Fruit fly (Drosophila melanogaster): ENCODE measurements around the gene CG14451.

The CG14451 gene

dm6 chr3L:22742121-22742531 is 20.2 kb upstream of the CG14451 start (continued):
- no peak for TF ChIP-seq CG18476 (GFP tag; optimal IDR thresholded peaks at IDR 0.05)
- no peak for TF ChIP-seq Doc2 (GFP tag; IDR thresholded peaks at IDR 0.05)
- no peak for TF ChIP-seq Dip2 (GFP tag; IDR thresholded peaks at IDR 0.05)
- no peak for TF ChIP-seq Hr3 (GFP tag; optimal IDR thresholded peaks at IDR 0.05)
- no peak for TF ChIP-seq Scr (GFP tag; IDR thresholded peaks at IDR 0.05; ENCODE audit: partially characterized antibody)
- no peak for TF ChIP-seq CG13775 (GFP tag; optimal IDR thresholded peaks at IDR 0.05)
- 0 out of 3 replicates have a peak, but pooled peaks have one; percentile 29 for TF ChIP-seq Opbp (GFP tag; IDR thresholded peaks at IDR 0.05; ENCODE audit: partially characterized antibody)
- no peak for TF ChIP-seq yki (optimal IDR thresholded peaks at IDR 0.05)
- no peak for TF ChIP-seq Ada2b (GFP tag; IDR thresholded peaks at IDR 0.05)
- TF ChIP-seq pan (optimal IDR thresholded peaks at IDR 0.05): no peak
- TF ChIP-seq pan (GFP tag; optimal IDR thresholded peaks at IDR 0.05 in 1 of 2, IDR thresholded peaks at IDR 0.05 in 1 of 2): no peak
- no peak for TF ChIP-seq Deaf1 (tag; optimal IDR thresholded peaks at IDR 0.05)
- no peak for TF ChIP-seq HLH4C (GFP tag; IDR thresholded peaks at IDR 0.05; ENCODE audit: partially characterized antibody)
- no peak for TF ChIP-seq CG2875 (GFP tag; optimal IDR thresholded peaks at IDR 0.05)
- 0 out of 2 replicates have a peak, but pooled peaks have one; percentile 6 for TF ChIP-seq bbx (GFP tag; IDR thresholded peaks at IDR 0.05; ENCODE audit: partially characterized antibody)
- TF ChIP-seq CG6654 (GFP tag; optimal IDR thresholded peaks at IDR 0.05): no peak
- no peak for TF ChIP-seq jigr1 (GFP tag; IDR thresholded peaks at IDR 0.05)
- no peak for TF ChIP-seq ranshi (GFP tag; IDR thresholded peaks at IDR 0.05)
- no peak for TF ChIP-seq B-H2 (GFP tag; optimal IDR thresholded peaks at IDR 0.05)
- no peak for TF ChIP-seq zf30C (GFP tag; optimal IDR thresholded peaks at IDR 0.05)
- TF ChIP-seq vvl (GFP tag; IDR thresholded peaks at IDR 0.05): no peak
- TF ChIP-seq HLH54F (GFP tag; optimal IDR thresholded peaks at IDR 0.05): no peak
- peak; percentile 7 for TF ChIP-seq Med (GFP tag)
- TF ChIP-seq tx (GFP tag; optimal IDR thresholded peaks at IDR 0.05): no peak
- no peak for TF ChIP-seq Gsc (GFP tag; IDR thresholded peaks at IDR 0.05)
- no peak for TF ChIP-seq CG3065 (GFP tag; optimal IDR thresholded peaks at IDR 0.05)
- no peak for TF ChIP-seq ftz-f1 (GFP tag; optimal IDR thresholded peaks at IDR 0.05)
- no peak for TF ChIP-seq CG13894 (tag; optimal IDR thresholded peaks at IDR 0.05)

- TF ChIP-seq tio (GFP tag; optimal IDR thresholded peaks at IDR 0.05) (peak; percentile 90), HmgD (GFP tag; optimal IDR thresholded peaks at IDR 0.05) (no peak), seq (GFP tag; IDR thresholded peaks at IDR 0.05) (peak; percentile 62), CG1024 (GFP tag; IDR thresholded peaks at IDR 0.05) (no peak; the same call in 1 of the 2 replicates), pan (optimal IDR thresholded peaks at IDR 0.05) (no peak), pan (GFP tag; optimal IDR thresholded peaks at IDR 0.05 in 1 of 2, IDR thresholded peaks at IDR 0.05 in 1 of 2) (peak in 1 of 2 experiments; percentile 74), ken (GFP tag; IDR thresholded peaks at IDR 0.05) (peak; percentile 74), caup (GFP tag; optimal IDR thresholded peaks at IDR 0.05; ENCODE audit: severe bottlenecking) (peak; percentile 84), dan (GFP tag; IDR thresholded peaks at IDR 0.05) (no peak), CG4282 (GFP tag; optimal IDR thresholded peaks at IDR 0.05) (peak; percentile 53), scrt (GFP tag; optimal IDR thresholded peaks at IDR 0.05) (peak; percentile 53), GATAe (GFP tag; conservative IDR thresholded peaks at IDR 0.05) (0 out of 2 replicates have a peak, but pooled peaks have one; percentile 26), sug (tag; optimal IDR thresholded peaks at IDR 0.05) (peak; percentile 88), grau (tag; optimal IDR thresholded peaks at IDR 0.05) (peak; percentile 80), CG6791 (GFP tag; IDR thresholded peaks at IDR 0.05; ENCODE audit: partially characterized antibody) (peak; percentile 57; the same call in 2 of the 3 replicates), Mad (GFP tag; optimal IDR thresholded peaks at IDR 0.05) (peak; percentile 80), CG7786 (GFP tag; optimal IDR thresholded peaks at IDR 0.05) (peak; percentile 77), nom (GFP tag; optimal IDR thresholded peaks at IDR 0.05) (peak; percentile 39), CG2875 (GFP tag; optimal IDR thresholded peaks at IDR 0.05) (peak; percentile 69), CG15601 (tag; optimal IDR thresholded peaks at IDR 0.05) (peak; percentile 71), vfl (GFP tag; optimal IDR thresholded peaks at IDR 0.05) (peak; percentile 84), Dfd (GFP tag; optimal IDR thresholded peaks at IDR 0.05) (no peak), CG10654 (GFP tag; optimal IDR thresholded peaks at IDR 0.05) (peak; percentile 78), Max (GFP tag; optimal IDR thresholded peaks at IDR 0.05) (peak; percentile 88), CG13894 (tag; optimal IDR thresholded peaks at IDR 0.05) (peak; percentile 81), CG17186 (GFP tag; optimal IDR thresholded peaks at IDR 0.05) (peak; percentile 76)
Measured at dm6 chr3L:22741389-22742120, 19.7 kb upstream of the CG14451 start, which contains the start of gene CG7369. TSS of gene CG7369 (plus strand) at chr3L:22741793.
